Worm (Caenorhabditis elegans): Measurements from ENCODE around the gene spt-5.

ce11 chrIV:12080807-12081206, 29.5 kb downstream of the spt-5 start:
- TF ChIP-seq nhr-237 (tag; optimal IDR thresholded peaks at IDR 0.05) (no peak), mab-5 (tag; optimal IDR thresholded peaks at IDR 0.05) (no peak), zag-1 (tag; optimal IDR thresholded peaks at IDR 0.05) (no peak), nhr-11 (tag; optimal IDR thresholded peaks at IDR 0.05) (no peak), lsy-2 (tag; optimal IDR thresholded peaks at IDR 0.05) (no peak), snpc-4 (tag; optimal IDR thresholded peaks at IDR 0.05) (no peak), mdl-1 (tag; optimal IDR thresholded peaks at IDR 0.05) (no peak), elt-3 (tag; optimal IDR thresholded peaks at IDR 0.05) (no peak), dmd-4 (tag; optimal IDR thresholded peaks at IDR 0.05) (no peak), R02D3.7 (tag; optimal IDR thresholded peaks at IDR 0.05) (no peak)
